Worm (Caenorhabditis elegans) whole organism, young adult: ENCODE data around the gene H19J13.2.

ENCODE experiments used
- ama-1 ChIP-seq, 3 experiments: fragments of 150-350 bp in 1 of 3; sonication (generic microtip) in 2 of 3; optimal IDR thresholded peaks; 2 replicates each; lab custom pipeline; 2014 to 2018; ENCODE audit warnings: missing biosample characterization in 2 of 3, missing genetic modification characterization in 2 of 3, missing genetic modification reagents in 2 of 3
- lin-35 ChIP-seq, 3 experiments: fragments of 150-350 bp in 2 of 3; sonication (generic microtip) in 1 of 3; optimal IDR thresholded peaks; 2 replicates each; lab custom pipeline; 2014 to 2018; ENCODE audit warnings: missing biosample characterization in 3 of 3, missing genetic modification characterization in 3 of 3, missing genetic modification reagents in 3 of 3
- nfya-1 ChIP-seq: sonication (generic microtip); optimal IDR thresholded peaks from 2 replicates; lab custom pipeline; 2017; ENCODE audit warnings: antibody characterized with exemption, missing compliant biosample characterization, missing genetic modification characterization, borderline replicate concordance; ENCODE audit not compliant: insufficient read depth
- rec-8 ChIP-seq, 2 experiments: sonication (generic microtip); optimal IDR thresholded peaks; 2 replicates each; lab custom pipeline; 2016; ENCODE audit warnings: mild to moderate bottlenecking in 2 of 2, missing genetic modification characterization in 2 of 2, missing genetic modification reagents in 2 of 2, missing genotype in 2 of 2, missing biosample characterization in 1 of 2, missing compliant biosample characterization in 1 of 2, moderate library complexity in 1 of 2

DNA sequence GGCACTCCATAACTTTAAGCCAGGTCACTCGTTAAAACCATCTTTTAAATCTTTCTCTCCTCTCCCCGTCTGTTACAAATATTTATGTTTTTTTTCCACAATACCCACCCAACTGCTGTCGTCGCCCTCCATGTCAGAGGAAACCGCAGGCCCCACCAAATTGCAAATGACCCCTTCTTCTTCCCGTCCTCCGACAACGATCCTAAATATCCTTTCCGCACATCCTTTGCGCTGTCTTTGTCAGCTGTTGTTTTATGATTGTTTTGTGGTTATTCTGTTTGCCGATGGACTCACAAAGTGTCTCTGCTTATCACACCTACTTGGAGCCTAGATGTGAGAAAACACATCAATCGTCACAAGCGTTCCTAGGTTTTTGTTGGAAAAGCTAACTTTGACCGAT, 25.6 kb downstream of the H19J13.2 start:
- no peak for TF ChIP-seq rec-8 (tag; optimal IDR thresholded peaks at IDR 0.05; lab: Kevin White, UChicago)
- no peak for TF ChIP-seq nfya-1
- no peak for TF ChIP-seq ama-1 (optimal IDR thresholded peaks at IDR 0.05; lab: Kevin White, UChicago)
- no peak for TF ChIP-seq ama-1 (GFP tag; optimal IDR thresholded peaks at IDR 0.05; lab: Kevin White, UChicago)
- TF ChIP-seq lin-35 (GFP tag; optimal IDR thresholded peaks at IDR 0.05; lab: Kevin White, UChicago), result no peak
